Fruit fly (Drosophila melanogaster) whole organism, prepupa: ENCODE data around the gene PGAP2.

Experiments used
- Blimp-1 ChIP-seq: fragments of 200-800 bp; sonication (Bioruptor generic); optimal IDR thresholded peaks from 3 replicates; lab custom pipeline; 2017; ENCODE audit warnings: missing biosample characterization, missing genetic modification characterization, mild to moderate bottlenecking, moderate library complexity, missing genetic modification reagents
- CG10631 ChIP-seq: fragments of 200-800 bp; sonication (Bioruptor generic); optimal IDR thresholded peaks from 2 replicates; lab custom pipeline; 2016; ENCODE audit warnings: missing biosample characterization, missing genetic modification characterization
- CG10669 ChIP-seq: fragments of 200-800 bp; sonication (Bioruptor generic); optimal IDR thresholded peaks from 3 replicates; lab custom pipeline; 2018; ENCODE audit warnings: missing biosample characterization, mild to moderate bottlenecking, missing genetic modification characterization, moderate library complexity
- CG11294 ChIP-seq: fragments of 200-800 bp; sonication (Bioruptor generic); IDR thresholded peaks from 2 replicates; pipeline ENCODE4 v1.3.6; 2022; ENCODE audit warnings: missing biosample characterization, missing genetic modification characterization
- CG11762 ChIP-seq: fragments of 200-800 bp; sonication (Bioruptor generic); optimal IDR thresholded peaks from 3 replicates; lab custom pipeline; 2016; ENCODE audit warnings: missing biosample characterization, missing genetic modification characterization; ENCODE audit not compliant: insufficient read depth
- CG11902 ChIP-seq: fragments of 200-800 bp; sonication (Bioruptor generic); optimal IDR thresholded peaks from 3 replicates; lab custom pipeline; 2016; ENCODE audit warnings: missing biosample characterization, missing genetic modification characterization
- CG15336 ChIP-seq: fragments of 200-800 bp; sonication (Bioruptor generic); IDR thresholded peaks from 2 replicates; pipeline ENCODE4 v1.3.6; 2022; ENCODE audit warnings: missing biosample characterization, missing genetic modification characterization
- CG1621 ChIP-seq: fragments of 200-800 bp; sonication (Bioruptor generic); optimal IDR thresholded peaks from 3 replicates; lab custom pipeline; 2018; ENCODE audit warnings: missing biosample characterization, mild to moderate bottlenecking, missing genetic modification characterization
- CG16779 ChIP-seq: fragments of 200-800 bp; sonication (Bioruptor generic); optimal IDR thresholded peaks from 3 replicates; lab custom pipeline; 2017; ENCODE audit warnings: missing biosample characterization, mild to moderate bottlenecking, missing genetic modification characterization
- CG3032 ChIP-seq: fragments of 200-800 bp; optimal IDR thresholded peaks from 2 replicates; lab custom pipeline; 2019; ENCODE audit warnings: missing biosample characterization, mild to moderate bottlenecking, missing genetic modification characterization, moderate library complexity
- CG32006 ChIP-seq: fragments of 200-800 bp; sonication (Bioruptor generic); optimal IDR thresholded peaks from 3 replicates; lab custom pipeline; 2017; ENCODE audit warnings: missing biosample characterization, mild to moderate bottlenecking, missing genetic modification characterization
- CG34406 ChIP-seq: fragments of 200-800 bp; sonication (Bioruptor generic); optimal IDR thresholded peaks from 3 replicates; lab custom pipeline; 2016; ENCODE audit warnings: missing biosample characterization, missing genetic modification characterization
- CG3919 ChIP-seq: fragments of 200-800 bp; sonication (Bioruptor generic); optimal IDR thresholded peaks from 3 replicates; lab custom pipeline; 2016; ENCODE audit warnings: missing biosample characterization, missing genetic modification characterization
- CG4318 ChIP-seq: fragments of 200-800 bp; sonication (Bioruptor generic); optimal IDR thresholded peaks from 3 replicates; lab custom pipeline; 2017; ENCODE audit warnings: missing biosample characterization, mild to moderate bottlenecking, missing genetic modification characterization
- CG6163 ChIP-seq: fragments of 200-800 bp; sonication (Bioruptor generic); IDR thresholded peaks from 3 replicates; pipeline ENCODE4 v1.3.6; 2022; ENCODE audit warnings: missing biosample characterization, missing genetic modification characterization
- CG6276 ChIP-seq: fragments of 200-800 bp; sonication (Bioruptor generic); optimal IDR thresholded peaks from 2 replicates; lab custom pipeline; 2017; ENCODE audit warnings: missing biosample characterization, mild to moderate bottlenecking, missing genetic modification characterization
- CG6808 ChIP-seq: fragments of 200-800 bp; sonication (Bioruptor generic); optimal IDR thresholded peaks from 3 replicates; lab custom pipeline; 2017; ENCODE audit warnings: missing biosample characterization, missing genetic modification characterization, mild to moderate bottlenecking, moderate library complexity, missing genetic modification reagents
- CG6854 ChIP-seq: fragments of 200-800 bp; sonication (Bioruptor generic); optimal IDR thresholded peaks from 2 replicates; lab custom pipeline; 2017; ENCODE audit warnings: missing biosample characterization, mild to moderate bottlenecking, missing genetic modification characterization
- CG8119 ChIP-seq: fragments of 200-800 bp; sonication (Bioruptor generic); IDR thresholded peaks from 3 replicates; pipeline ENCODE4 v1.3.6; 2022; ENCODE audit warnings: missing biosample characterization, missing genetic modification characterization
- CG8319 ChIP-seq: fragments of 200-800 bp; sonication (Bioruptor generic); optimal IDR thresholded peaks from 3 replicates; lab custom pipeline; 2016; ENCODE audit warnings: missing biosample characterization, missing genetic modification characterization
- CG8632 ChIP-seq: fragments of 200-800 bp; sonication (Bioruptor generic); optimal IDR thresholded peaks from 3 replicates; lab custom pipeline; 2016; ENCODE audit warnings: missing biosample characterization, missing genetic modification characterization
- CG9139 ChIP-seq: fragments of 200-800 bp; sonication (Bioruptor generic); optimal IDR thresholded peaks from 3 replicates; lab custom pipeline; 2017; ENCODE audit warnings: missing biosample characterization, mild to moderate bottlenecking, missing genetic modification characterization
- Eip75B ChIP-seq: fragments of 200-800 bp; sonication (Bioruptor generic); optimal IDR thresholded peaks from 3 replicates; lab custom pipeline; 2016; ENCODE audit warnings: missing biosample characterization, missing genetic modification characterization
- Eip78C ChIP-seq: fragments of 200-800 bp; sonication (Bioruptor generic); peaks from one replicate; lab custom pipeline; 2016; ENCODE audit warnings: missing biosample characterization, missing genetic modification characterization
- Eip93F ChIP-seq: fragments of 200-800 bp; sonication (Bioruptor generic); optimal IDR thresholded peaks from 2 replicates; lab custom pipeline; 2016; ENCODE audit warnings: missing biosample characterization, mild to moderate bottlenecking, missing genetic modification characterization
- Ets21C ChIP-seq: fragments of 200-800 bp; sonication (Bioruptor generic); optimal IDR thresholded peaks from 3 replicates; lab custom pipeline; 2016; ENCODE audit warnings: missing biosample characterization, missing genetic modification characterization
- Ets96B ChIP-seq: fragments of 200-800 bp; optimal IDR thresholded peaks from 2 replicates; lab custom pipeline; 2019; ENCODE audit warnings: missing biosample characterization, mild to moderate bottlenecking, missing genetic modification characterization, moderate library complexity
- Gug ChIP-seq: fragments of 200-800 bp; sonication (Bioruptor generic); IDR thresholded peaks from 2 replicates; pipeline ENCODE4 v1.3.6; 2022; ENCODE audit warnings: missing biosample characterization, missing genetic modification characterization
- Hr38 ChIP-seq: sonication (Bioruptor generic); optimal IDR thresholded peaks from 2 replicates; lab custom pipeline; 2016; ENCODE audit warnings: missing biosample characterization, missing genetic modification characterization
- Hr39 ChIP-seq: fragments of 200-800 bp; sonication (Bioruptor generic); optimal IDR thresholded peaks from 2 replicates; lab custom pipeline; 2016; ENCODE audit warnings: missing biosample characterization, missing genetic modification characterization
- Hr4 ChIP-seq: fragments of 200-800 bp; sonication (Bioruptor generic); optimal IDR thresholded peaks from 3 replicates; lab custom pipeline; 2016; ENCODE audit warnings: missing biosample characterization, missing genetic modification characterization
- Met ChIP-seq: fragments of 200-800 bp; sonication (Bioruptor generic); optimal IDR thresholded peaks from 3 replicates; lab custom pipeline; 2016; ENCODE audit warnings: missing biosample characterization, missing genetic modification characterization
- OdsH ChIP-seq: fragments of 200-800 bp; sonication (Bioruptor generic); optimal IDR thresholded peaks from 3 replicates; lab custom pipeline; 2016; ENCODE audit warnings: missing biosample characterization, missing genetic modification characterization
- Smox ChIP-seq: fragments of 200-800 bp; sonication (Bioruptor generic); optimal IDR thresholded peaks from 3 replicates; lab custom pipeline; 2016; ENCODE audit warnings: missing biosample characterization, missing genetic modification characterization
- Sox102F ChIP-seq: fragments of 200-800 bp; sonication (Bioruptor generic); optimal IDR thresholded peaks from 2 replicates; lab custom pipeline; 2016; ENCODE audit warnings: missing biosample characterization, mild to moderate bottlenecking, missing genetic modification characterization
- Sox14 ChIP-seq: fragments of 200-800 bp; sonication (Bioruptor generic); optimal IDR thresholded peaks from 3 replicates; lab custom pipeline; 2016; ENCODE audit warnings: missing biosample characterization, missing genetic modification characterization
- Sox15 ChIP-seq: fragments of 200-800 bp; sonication (Bioruptor generic); optimal IDR thresholded peaks from 3 replicates; lab custom pipeline; 2016; ENCODE audit warnings: missing biosample characterization, missing genetic modification characterization
- achi ChIP-seq: fragments of 200-800 bp; sonication (Bioruptor generic); optimal IDR thresholded peaks from 3 replicates; lab custom pipeline; 2016; ENCODE audit warnings: missing biosample characterization, missing genetic modification characterization
- cyc ChIP-seq: fragments of 200-800 bp; sonication (Bioruptor generic); optimal IDR thresholded peaks from 3 replicates; lab custom pipeline; 2016; ENCODE audit warnings: missing biosample characterization, missing genetic modification characterization
- dac ChIP-seq: fragments of 200-800 bp; sonication (Bioruptor generic); optimal IDR thresholded peaks from 2 replicates; lab custom pipeline; 2017; ENCODE audit warnings: missing biosample characterization, mild to moderate bottlenecking, missing genetic modification characterization
- esn ChIP-seq: fragments of 200-800 bp; sonication (Bioruptor generic); optimal IDR thresholded peaks from 2 replicates; lab custom pipeline; 2016; ENCODE audit warnings: missing biosample characterization, mild to moderate bottlenecking, missing genetic modification characterization, moderate library complexity
- fd59A ChIP-seq: fragments of 200-800 bp; sonication (Bioruptor generic); optimal IDR thresholded peaks from 2 replicates; lab custom pipeline; 2017; ENCODE audit warnings: missing biosample characterization, mild to moderate bottlenecking, missing genetic modification characterization, missing genetic modification reagents
- fd85E ChIP-seq: fragments of 200-800 bp; sonication (Bioruptor generic); optimal IDR thresholded peaks from 3 replicates; lab custom pipeline; 2016; ENCODE audit warnings: missing biosample characterization, missing genetic modification characterization
- fkh ChIP-seq: fragments of 200-800 bp; sonication (Bioruptor generic); optimal IDR thresholded peaks from 3 replicates; lab custom pipeline; 2017; ENCODE audit warnings: missing biosample characterization, mild to moderate bottlenecking, missing genetic modification characterization, moderate library complexity
- net ChIP-seq: fragments of 200-800 bp; sonication (Bioruptor generic); optimal IDR thresholded peaks from 3 replicates; lab custom pipeline; 2016; ENCODE audit warnings: missing biosample characterization, missing genetic modification characterization
- salr ChIP-seq, 2 experiments: fragments of 200-800 bp; sonication (Bioruptor generic); optimal IDR thresholded peaks; 3 replicates each; lab custom pipeline; 2016 to 2018; ENCODE audit warnings: missing biosample characterization in 2 of 2, missing genetic modification characterization in 2 of 2, mild to moderate bottlenecking in 1 of 2
- spab ChIP-seq: fragments of 200-800 bp; sonication (Bioruptor generic); optimal IDR thresholded peaks from 2 replicates; lab custom pipeline; 2017; ENCODE audit warnings: missing biosample characterization, mild to moderate bottlenecking, missing genetic modification characterization, missing genetic modification reagents
- ss ChIP-seq, 2 experiments: fragments of 200-800 bp; sonication (Bioruptor generic); optimal IDR thresholded peaks; 2 replicates in 1 of 2; 3 replicates in 1 of 2; lab custom pipeline; 2017 to 2018; ENCODE audit warnings: mild to moderate bottlenecking in 2 of 2, missing biosample characterization in 2 of 2, missing genetic modification characterization in 2 of 2, moderate library complexity in 1 of 2
- svp ChIP-seq: fragments of 200-800 bp; sonication (Bioruptor generic); peaks from one replicate; lab custom pipeline; 2016; ENCODE audit warnings: missing biosample characterization, missing genetic modification characterization
- topi ChIP-seq: fragments of 200-800 bp; sonication (Bioruptor generic); optimal IDR thresholded peaks from 3 replicates; lab custom pipeline; 2016; ENCODE audit warnings: missing biosample characterization, missing genetic modification characterization
- vri ChIP-seq: fragments of 200-800 bp; sonication (Bioruptor generic); optimal IDR thresholded peaks from 3 replicates; lab custom pipeline; 2016; ENCODE audit warnings: missing biosample characterization, mild to moderate bottlenecking, missing genetic modification characterization

Gene PGAP2

DNA sequence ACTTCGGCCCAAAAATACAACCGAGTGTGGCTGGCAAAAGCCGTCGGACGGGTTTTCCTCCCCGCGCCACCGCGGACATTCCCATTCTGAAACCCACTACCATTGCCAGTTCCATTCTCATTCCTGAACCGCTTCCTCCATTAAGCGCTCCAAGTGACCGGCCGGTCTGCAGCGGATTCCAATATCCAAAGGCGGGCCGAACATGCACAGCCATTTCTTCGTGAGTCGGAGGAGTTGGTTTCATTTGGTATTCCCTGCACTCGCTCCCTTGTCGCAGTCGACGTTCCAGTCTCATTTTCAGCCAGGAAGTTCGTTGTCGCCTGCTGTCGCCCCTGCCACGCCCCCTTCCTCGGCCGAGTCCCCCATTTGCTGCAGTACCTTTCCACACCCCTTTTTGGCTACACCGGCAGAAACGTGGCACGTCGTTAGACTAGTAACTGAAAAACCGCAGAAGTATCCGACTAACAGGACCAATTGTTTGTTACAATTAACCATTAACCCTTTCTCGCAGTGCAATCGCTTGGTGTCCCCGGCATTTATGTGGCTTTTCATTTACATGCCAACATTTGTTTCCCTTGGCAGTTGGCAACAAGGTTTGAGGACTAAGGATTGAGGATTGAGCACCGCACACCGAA lies 28.8 kb upstream of the PGAP2 start:
- TF ChIP-seq Met (GFP tag; lab: Kevin White, UChicago) (peak; percentile 90), CG8319 (GFP tag; lab: Kevin White, UChicago) (peak; percentile 44), CG1621 (peak; percentile 66), CG9139 (GFP tag; lab: Kevin White, UChicago) (peak; percentile 16), CG11902 (GFP tag; lab: Kevin White, UChicago) (peak; percentile 61), Smox (GFP tag; lab: Kevin White, UChicago) (peak; percentile 82), ss (GFP tag; optimal IDR thresholded peaks at IDR 0.05; lab: Kevin White, UChicago) (peak; percentile 78 to 80), CG6276 (GFP tag; lab: Kevin White, UChicago) (peak; percentile 6), vri (peak; percentile 88), esn (GFP tag; lab: Kevin White, UChicago) (peak; percentile 92), CG6163 (GFP tag; lab: Robert Waterston, UW) (peak; percentile 87), CG11294 (no peak), Hr39 (peak; percentile 86), OdsH (GFP tag; lab: Kevin White, UChicago) (peak; percentile 69), CG6808 (GFP tag; lab: Kevin White, UChicago) (peak; percentile 72), Eip78C (peak; percentile 91), CG10631 (GFP tag; lab: Kevin White, UChicago) (peak; percentile 81), Sox14 (GFP tag; lab: Kevin White, UChicago) (peak; percentile 83), topi (GFP tag; lab: Kevin White, UChicago) (peak; percentile 86), fd59A (GFP tag; lab: Kevin White, UChicago) (peak; percentile 59), achi (GFP tag; lab: Kevin White, UChicago) (peak; percentile 78), CG8632 (peak; percentile 79), CG4318 (no peak), CG16779 (tag; lab: Kevin White, UChicago) (peak; percentile 31), Eip75B (GFP tag; lab: Kevin White, UChicago) (peak; percentile 86), Hr4 (GFP tag; lab: Kevin White, UChicago) (peak; percentile 49), fkh (no peak), CG11762 (peak; percentile 47), Blimp-1 (GFP tag; lab: Kevin White, UChicago) (peak; percentile 63), net (GFP tag; lab: Kevin White, UChicago) (peak; percentile 64), salr (GFP tag; optimal IDR thresholded peaks at IDR 0.05; lab: Kevin White, UChicago) (peak in 1 of 2 experiments; percentile 45), CG32006 (GFP tag; lab: Kevin White, UChicago) (peak; percentile 54), dac (GFP tag; lab: Kevin White, UChicago) (peak; percentile 40), CG6854 (GFP tag; lab: Kevin White, UChicago) (peak; percentile 57), Hr38 (no peak), cyc (GFP tag; lab: Kevin White, UChicago) (peak; percentile 88), CG3032 (peak; percentile 69), Eip93F (GFP tag; lab: Kevin White, UChicago) (peak; percentile 83), CG10669 (GFP tag; lab: Kevin White, UChicago) (peak; percentile 73), CG8119 (GFP tag; lab: Robert Waterston, UW) (no peak), fd85E (GFP tag; lab: Kevin White, UChicago) (peak; percentile 62), Ets96B (tag; lab: Kevin White, UChicago) (peak; percentile 68), Sox15 (GFP tag; lab: Kevin White, UChicago) (peak; percentile 53), Ets21C (GFP tag; lab: Kevin White, UChicago) (peak; percentile 78), CG3919 (peak; percentile 87), spab (GFP tag; lab: Kevin White, UChicago) (peak; percentile 67), Gug (peak; percentile 36; the same call in 1 of the 2 replicates), CG34406 (GFP tag; lab: Kevin White, UChicago) (peak; percentile 71), Sox102F (peak; percentile 91), CG15336 (GFP tag; lab: Robert Waterston, UW) (0 out of 2 replicates have a peak, but pooled peaks have one; percentile 43), svp (GFP tag; lab: Kevin White, UChicago) (peak; percentile 90)
